Fruit fly (Drosophila melanogaster): ENCODE results near the gene ghi.

DNA sequence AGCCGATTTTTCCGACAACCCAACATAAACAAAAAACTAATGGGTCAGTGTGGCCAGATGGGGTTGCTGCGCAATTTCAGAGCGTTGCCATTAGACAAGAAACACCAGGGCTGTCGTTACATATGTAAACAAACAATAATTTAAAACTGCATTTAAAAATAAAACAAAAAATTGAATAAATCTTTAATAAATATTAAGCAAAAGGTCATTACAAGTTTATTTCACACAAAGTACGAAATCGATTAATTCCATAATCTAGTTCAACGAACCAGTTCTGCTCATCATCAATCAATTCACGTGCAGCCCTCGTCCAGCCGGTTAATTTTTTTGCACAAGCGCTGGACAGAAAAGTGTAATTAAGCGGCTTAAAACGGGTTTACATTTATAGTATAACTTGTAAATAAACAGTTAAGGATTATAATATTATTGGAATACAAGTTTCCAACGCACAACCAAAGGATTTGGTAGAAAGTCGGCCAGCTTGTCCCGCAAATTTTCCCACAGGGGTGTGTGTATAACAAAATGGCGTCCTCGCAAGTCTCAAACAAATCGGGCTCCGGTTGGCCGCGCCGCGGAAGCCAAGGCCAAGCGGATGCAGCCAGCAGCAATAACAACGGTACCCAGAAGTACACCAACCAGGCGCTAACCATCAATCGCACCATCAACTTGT, 40.8 kb upstream of the ghi start, which contains the start of the genes CG4022 and Cpsf5:
- TF ChIP-seq pan (optimal IDR thresholded peaks at IDR 0.05) (no peak), psq (optimal IDR thresholded peaks at IDR 0.05) (no peak)

Data from whole organism.